Worm (Caenorhabditis elegans): ENCODE data around the gene rop-1.

DNA sequence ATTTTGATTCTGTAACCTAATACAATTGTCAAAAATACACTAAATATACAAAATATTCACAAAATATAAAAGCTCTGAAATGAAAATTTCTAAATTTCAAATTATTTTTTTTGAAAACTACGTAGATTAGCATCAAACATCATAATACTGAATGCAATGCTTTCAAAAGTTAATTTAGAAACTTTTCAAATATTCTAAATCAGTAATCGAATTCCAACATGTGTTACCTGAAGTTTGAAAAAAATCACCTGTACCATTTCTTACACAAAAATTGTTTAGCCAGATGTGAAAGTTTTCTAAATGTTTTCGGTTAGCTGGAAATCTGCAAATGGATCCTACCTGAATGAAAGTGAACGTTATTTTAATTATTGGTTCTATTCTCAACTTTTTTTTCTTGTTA, 32.8 kb downstream of the rop-1 start, which contains the start of gene C12D8.20:
- TF ChIP-seq W03F9.2 (tag; optimal IDR thresholded peaks at IDR 0.05) = no peak
- TF ChIP-seq dao-5 (tag; optimal IDR thresholded peaks at IDR 0.05) = no peak
- no peak for TF ChIP-seq him-1 (tag; optimal IDR thresholded peaks at IDR 0.05)
